Fruit fly (Drosophila melanogaster): ENCODE results near the gene CG11251.

DNA sequence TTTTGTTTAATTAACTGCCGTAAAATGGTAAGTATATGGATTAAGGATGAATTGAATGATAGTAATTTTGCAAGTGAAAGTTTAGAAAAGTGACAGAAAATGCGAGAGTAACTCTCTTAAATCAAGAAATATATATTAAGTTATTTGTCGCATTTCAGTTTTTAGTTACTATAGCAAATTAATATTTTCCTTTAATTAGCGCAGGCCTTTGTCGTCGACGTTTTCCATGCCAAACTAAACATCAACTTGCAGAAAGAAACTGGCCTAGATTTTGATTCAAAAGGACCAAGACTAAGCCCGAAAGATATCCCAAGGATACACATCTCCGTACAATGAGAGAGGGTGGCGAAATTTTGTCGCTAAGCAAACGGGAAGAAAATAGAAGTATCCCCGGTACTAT is 2.6 kb downstream of the CG11251 start, which contains the start of gene CG17300:
- TF ChIP-seq pan (optimal IDR thresholded peaks at IDR 0.05): no peak
- no peak for TF ChIP-seq Dll (optimal IDR thresholded peaks at IDR 0.05)
- TF ChIP-seq CG8478 (optimal IDR thresholded peaks at IDR 0.05): no peak

Data from whole organism.